Worm (Caenorhabditis elegans): ENCODE measurements around the gene lin-42.
"Not testable (repeated sequence)": the region's sequence is repeated elsewhere in the genome, so short reads cannot be mapped to it uniquely, and the experiment has no call there.

Gene lin-42

DNA sequence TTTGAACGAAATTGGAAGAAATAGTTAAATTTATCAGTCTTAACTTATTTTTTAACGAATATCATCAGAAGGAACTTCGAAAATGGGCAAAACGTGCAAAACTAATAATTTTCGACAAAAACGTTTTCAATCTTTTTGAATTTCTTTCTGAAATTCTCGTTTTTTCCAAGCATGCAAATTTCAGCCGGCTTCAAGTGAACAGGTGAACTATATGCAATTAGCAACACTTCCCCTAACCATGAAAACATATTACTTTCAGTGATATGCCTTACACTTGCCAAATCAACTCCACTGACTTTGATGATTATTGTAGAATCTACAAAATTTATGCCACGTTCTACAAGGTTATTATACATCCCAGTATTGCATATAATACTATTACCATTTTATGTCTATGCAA, 26.2 kb upstream of the lin-42 start, which contains the start of gene srz-63:
srz-63 (plus strand) TSS at position 301 of the 400 bp plus-strand sequence.
- not testable (repeated sequence) for TF ChIP-seq C16A3.4 (tag; optimal IDR thresholded peaks at IDR 0.05); tlp-1 (tag; optimal IDR thresholded peaks at IDR 0.05); nhr-85 (tag)

DNA sequence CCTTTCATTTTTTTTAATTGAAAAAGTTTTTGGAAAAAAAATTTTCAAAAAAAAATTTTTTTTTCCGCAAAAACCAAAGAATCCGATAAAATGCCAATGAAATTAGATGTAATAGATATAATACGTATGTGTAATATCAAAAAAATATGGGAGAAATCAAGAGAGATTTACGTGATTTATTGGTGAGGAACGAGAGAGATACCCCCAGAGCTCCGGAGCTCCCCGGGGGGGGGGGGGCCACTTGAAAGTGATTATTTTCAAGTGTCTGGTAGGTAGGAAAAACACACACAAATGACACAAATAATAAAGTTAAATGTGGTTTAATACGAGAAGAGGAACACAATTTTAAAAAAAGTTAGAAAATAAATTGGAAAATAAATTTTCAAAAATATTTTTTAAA, 24.6 kb upstream of the lin-42 start, which contains the start of gene Y57G7A.11:
Y57G7A.11 (minus strand) TSS at position 101 of the 400 bp plus-strand sequence.
- peak; percentile 39 for TF ChIP-seq fkh-4 (tag; optimal IDR thresholded peaks at IDR 0.05; ENCODE audit: borderline replicate concordance)
- peak; percentile 83 for TF ChIP-seq dsc-1 (tag; optimal IDR thresholded peaks at IDR 0.05)
- TF ChIP-seq xbp-1 (tag; optimal IDR thresholded peaks at IDR 0.05) = no peak
- no peak for TF ChIP-seq ceh-88 (GFP tag; IDR thresholded peaks at IDR 0.05)

DNA sequence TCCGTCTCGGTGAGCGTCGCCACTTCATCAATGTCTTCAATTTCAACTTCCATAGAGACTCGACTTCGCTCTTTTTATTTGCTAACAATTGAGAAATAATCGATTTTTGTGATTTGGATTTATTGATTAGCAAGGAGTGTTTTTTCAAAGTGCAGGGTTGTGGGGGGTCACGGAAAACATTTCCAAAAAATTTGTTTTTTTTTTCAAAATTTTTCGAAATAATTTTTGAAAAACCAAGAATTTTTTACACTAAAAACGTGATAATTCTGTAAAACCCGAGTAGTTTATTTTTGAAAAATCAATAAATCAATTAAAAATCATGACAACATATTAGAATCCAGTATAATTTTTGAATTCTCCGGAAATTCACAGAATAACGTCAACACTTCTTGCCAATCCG, 23.3 kb upstream of the lin-42 start, which contains the start of gene Y57G7A.5:
Y57G7A.5 (minus strand) TSS at position 101 of the 400 bp plus-strand sequence.
- no peak for TF ChIP-seq elt-3 (tag; optimal IDR thresholded peaks at IDR 0.05)
- TF ChIP-seq dpl-1 (GFP tag; optimal IDR thresholded peaks at IDR 0.05) = no peak
- TF ChIP-seq nhr-12 (tag; optimal IDR thresholded peaks at IDR 0.05) = no peak
- TF ChIP-seq snu-23 (GFP tag; optimal IDR thresholded peaks at IDR 0.05) = no peak
- no peak for TF ChIP-seq sup-37 (GFP tag; optimal IDR thresholded peaks at IDR 0.05)
- TF ChIP-seq vab-15 (tag; optimal IDR thresholded peaks at IDR 0.05) = no peak
- no peak for TF ChIP-seq hpl-2 (GFP tag; optimal IDR thresholded peaks at IDR 0.05)
- no peak for TF ChIP-seq unc-86 (tag; optimal IDR thresholded peaks at IDR 0.05)
- no peak for TF ChIP-seq hlh-4 (tag; optimal IDR thresholded peaks at IDR 0.05)
- no peak for TF ChIP-seq unc-30 (tag; optimal IDR thresholded peaks at IDR 0.05)
- no peak for TF ChIP-seq nhr-71 (tag; optimal IDR thresholded peaks at IDR 0.05)
- TF ChIP-seq pag-3 (tag; optimal IDR thresholded peaks at IDR 0.05; ENCODE audit: borderline replicate concordance, insufficient read depth) = no peak
- no peak for TF ChIP-seq swsn-7 (tag; optimal IDR thresholded peaks at IDR 0.05)
- TF ChIP-seq mdl-1 (tag; optimal IDR thresholded peaks at IDR 0.05) = no peak
- no peak for TF ChIP-seq nhr-19 (GFP tag; conservative IDR thresholded peaks at IDR 0.05)
- no peak for TF ChIP-seq nhr-47 (tag; optimal IDR thresholded peaks at IDR 0.05)
- TF ChIP-seq F16B12.6 (tag; optimal IDR thresholded peaks at IDR 0.05) = no peak

DNA sequence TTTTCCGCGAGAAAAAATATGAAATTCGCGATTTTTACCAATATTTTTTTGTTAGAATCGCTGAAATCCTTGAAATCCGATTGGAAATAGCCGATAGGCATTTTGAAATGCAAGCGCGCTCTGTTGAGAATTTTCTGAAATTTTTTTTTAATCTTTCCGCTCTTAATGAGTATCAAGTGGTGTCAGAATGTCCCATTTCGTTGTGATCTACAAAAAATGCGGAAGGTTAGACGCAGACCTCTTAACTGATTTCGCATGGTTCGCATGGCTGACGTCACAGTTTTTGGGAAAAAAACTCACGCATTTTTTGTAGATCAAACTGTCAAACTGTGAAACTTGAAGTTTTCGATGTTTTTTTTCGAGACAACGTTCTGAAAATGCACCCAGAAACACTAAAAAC, 19.7 kb upstream of the lin-42 start, which contains the start of gene srw-66:
srw-66 (minus strand) TSS at position 101 of the 400 bp plus-strand sequence.
- no peak for TF ChIP-seq efl-1 (optimal IDR thresholded peaks at IDR 0.05)
- TF ChIP-seq efl-1 (GFP tag; optimal IDR thresholded peaks at IDR 0.05 in 1 of 2) = peak in 1 of 2 experiments; percentile 43
- no peak for TF ChIP-seq fos-1 (tag; optimal IDR thresholded peaks at IDR 0.05)

DNA sequence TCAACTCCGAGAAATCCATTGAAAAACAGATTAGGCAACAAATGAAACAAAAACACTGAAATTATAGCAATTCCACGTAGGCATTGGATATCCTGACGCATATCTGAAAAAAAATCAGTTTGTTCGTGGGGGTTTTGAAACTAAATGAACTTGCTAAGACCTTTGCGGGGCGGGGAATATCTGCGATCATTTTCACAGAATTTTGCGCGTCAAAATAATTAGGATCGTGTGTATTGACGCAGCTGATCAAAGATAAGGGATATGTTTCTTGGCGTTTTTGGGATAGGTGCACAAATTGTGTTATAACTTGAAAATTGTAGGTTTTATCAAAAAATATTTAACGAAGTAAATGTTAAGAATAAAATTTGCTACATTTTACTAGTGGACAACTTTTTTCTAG, 14.6 kb upstream of the lin-42 start, which contains the start of gene oac-30:
oac-30 (minus strand) TSS at position 101 of the 400 bp plus-strand sequence.
- TF ChIP-seq ama-1 (optimal IDR thresholded peaks at IDR 0.05) (no peak), C16A3.4 (tag; optimal IDR thresholded peaks at IDR 0.05) (no peak), pqm-1 (tag; optimal IDR thresholded peaks at IDR 0.05) (no peak), pag-3 (tag; optimal IDR thresholded peaks at IDR 0.05; ENCODE audit: borderline replicate concordance, insufficient read depth) (no peak), nhr-12 (tag; optimal IDR thresholded peaks at IDR 0.05) (no peak), fkh-8 (tag; optimal IDR thresholded peaks at IDR 0.05) (no peak), nhr-11 (tag; optimal IDR thresholded peaks at IDR 0.05) (no peak), dpl-1 (GFP tag; optimal IDR thresholded peaks at IDR 0.05) (no peak), ceh-88 (GFP tag; IDR thresholded peaks at IDR 0.05) (no peak), ztf-11 (tag; optimal IDR thresholded peaks at IDR 0.05) (no peak), mep-1 (tag; optimal IDR thresholded peaks at IDR 0.05) (no peak), nhr-76 (tag; optimal IDR thresholded peaks at IDR 0.05) (no peak), ets-5 (GFP tag; IDR thresholded peaks at IDR 0.05) (no peak), ceh-8 (GFP tag; optimal IDR thresholded peaks at IDR 0.05) (no peak), F16B12.6 (tag; optimal IDR thresholded peaks at IDR 0.05) (no peak), sptf-1 (tag; optimal IDR thresholded peaks at IDR 0.05) (no peak), sox-4 (tag; optimal IDR thresholded peaks at IDR 0.05) (no peak), irx-1 (tag; optimal IDR thresholded peaks at IDR 0.05) (no peak), isw-1 (GFP tag; IDR thresholded peaks at IDR 0.05) (no peak), unc-86 (tag; optimal IDR thresholded peaks at IDR 0.05) (no peak)
